Worm (Caenorhabditis elegans) whole organism, mixed stage, embryonic: ENCODE results near the gene col-119.

Experiments used
- ceh-43 ChIP-seq: fragments of 200-800 bp; sonication (Bioruptor generic); optimal IDR thresholded peaks from 2 replicates; lab custom pipeline; 2018; ENCODE audit warnings: mild to moderate bottlenecking, missing genetic modification characterization, moderate library complexity, missing compliant biosample characterization
- ces-1 ChIP-seq: fragments of 150-350 bp; optimal IDR thresholded peaks from 2 replicates; lab custom pipeline; 2014; ENCODE audit warnings: missing biosample characterization, missing genetic modification reagents, missing genetic modification characterization
- elt-1 ChIP-seq: sonication (generic microtip); optimal IDR thresholded peaks from 2 replicates; lab custom pipeline; 2017; ENCODE audit warnings: missing genetic modification characterization, mild to moderate bottlenecking, missing compliant biosample characterization, antibody characterized with exemption, moderate library complexity, borderline replicate concordance; ENCODE audit not compliant: insufficient read depth
- mls-2 ChIP-seq: sonication (generic microtip); optimal IDR thresholded peaks from 2 replicates; lab custom pipeline; 2016; ENCODE audit warnings: mild to moderate bottlenecking, missing genetic modification characterization, moderate library complexity, missing compliant biosample characterization
- nhr-76 ChIP-seq: sonication (generic microtip); optimal IDR thresholded peaks from 2 replicates; lab custom pipeline; 2017; ENCODE audit warnings: missing biosample characterization, missing genetic modification characterization
- unc-62 ChIP-seq: fragments of 150-350 bp; optimal IDR thresholded peaks from 2 replicates; lab custom pipeline; 2014; ENCODE audit warnings: missing biosample characterization, missing genetic modification reagents, missing genetic modification characterization

DNA sequence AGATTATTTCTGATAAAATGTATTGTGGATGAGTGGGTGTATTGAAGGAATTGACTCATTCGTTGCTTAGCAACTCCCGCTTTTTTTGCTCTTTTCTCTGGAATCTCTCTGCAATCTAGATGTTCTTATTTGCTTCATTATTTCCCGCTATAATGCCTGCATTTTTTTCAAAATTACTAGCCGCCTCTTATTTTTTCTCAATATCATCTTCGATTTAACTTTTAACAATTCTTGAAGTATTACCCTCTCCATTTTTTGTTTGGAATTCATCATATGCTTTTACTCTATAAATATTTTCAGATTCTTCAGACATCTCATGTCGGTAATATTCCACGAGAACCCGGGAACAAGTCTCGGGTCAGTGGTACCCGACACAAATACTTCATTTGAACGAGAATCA lies 23.4 kb downstream of the col-119 start, which contains the start of gene tpra-1:
- no peak for TF ChIP-seq ceh-43 (GFP tag; lab: Kevin White, UChicago)
- TF ChIP-seq elt-1, result no peak
- no peak for TF ChIP-seq unc-62 (GFP tag; lab: Kevin White, UChicago)
- TF ChIP-seq ces-1 (GFP tag; lab: Kevin White, UChicago), result no peak
- TF ChIP-seq mls-2 (tag; lab: Kevin White, UChicago), result no peak
- TF ChIP-seq nhr-76, result no peak
